Worm (Caenorhabditis elegans) whole organism, mixed stage, embryonic: ENCODE measurements around the gene K08F9.1.
"Not testable (repeated sequence)": the region's sequence is repeated elsewhere in the genome, so short reads cannot be mapped to it uniquely, and the experiment has no call there.

Source experiments
- M03D4.4 ChIP-seq: sonication (generic microtip); optimal IDR thresholded peaks from 2 replicates; lab custom pipeline; 2017; ENCODE audit warnings: mild to moderate bottlenecking, missing genetic modification characterization, missing compliant biosample characterization
- bed-3 ChIP-seq: fragments of 200-800 bp; sonication (Bioruptor generic); optimal IDR thresholded peaks from 3 replicates; lab custom pipeline; 2018; ENCODE audit warnings: mild to moderate bottlenecking, missing genetic modification characterization, moderate library complexity, missing compliant biosample characterization
- blmp-1 ChIP-seq: fragments of 150-350 bp; optimal IDR thresholded peaks from 2 replicates; lab custom pipeline; 2014; ENCODE audit warnings: missing biosample characterization, missing genetic modification characterization
- ceh-39 ChIP-seq: fragments of 150-350 bp; optimal IDR thresholded peaks from 2 replicates; lab custom pipeline; 2014; ENCODE audit warnings: missing biosample characterization, missing genetic modification characterization
- ceh-43 ChIP-seq: fragments of 200-800 bp; sonication (Bioruptor generic); optimal IDR thresholded peaks from 2 replicates; lab custom pipeline; 2018; ENCODE audit warnings: mild to moderate bottlenecking, missing genetic modification characterization, moderate library complexity, missing compliant biosample characterization
- ces-1 ChIP-seq: fragments of 150-350 bp; optimal IDR thresholded peaks from 2 replicates; lab custom pipeline; 2014; ENCODE audit warnings: missing biosample characterization, missing genetic modification reagents, missing genetic modification characterization
- cnd-1 ChIP-seq: fragments of 200-800 bp; sonication (Bioruptor generic); optimal IDR thresholded peaks from 2 replicates; lab custom pipeline; 2018; ENCODE audit warnings: mild to moderate bottlenecking, missing genetic modification characterization, missing compliant biosample characterization
- drap-1 ChIP-seq: fragments of 200-800 bp; sonication (Bioruptor generic); optimal IDR thresholded peaks from 3 replicates; lab custom pipeline; 2018; ENCODE audit warnings: mild to moderate bottlenecking, missing genetic modification characterization, missing compliant biosample characterization
- elt-1 ChIP-seq: sonication (generic microtip); optimal IDR thresholded peaks from 2 replicates; lab custom pipeline; 2017; ENCODE audit warnings: missing genetic modification characterization, mild to moderate bottlenecking, missing compliant biosample characterization, antibody characterized with exemption, moderate library complexity, borderline replicate concordance; ENCODE audit not compliant: insufficient read depth
- elt-3 ChIP-seq: fragments of 150-350 bp; optimal IDR thresholded peaks from 2 replicates; lab custom pipeline; 2014; ENCODE audit warnings: missing biosample characterization, missing genetic modification characterization
- flh-1 ChIP-seq: fragments of 200-800 bp; sonication (Bioruptor generic); optimal IDR thresholded peaks from 2 replicates; lab custom pipeline; 2018; ENCODE audit warnings: mild to moderate bottlenecking, missing genetic modification characterization, moderate library complexity, missing compliant biosample characterization
- ham-2 ChIP-seq: fragments of 200-800 bp; sonication (Bioruptor generic); optimal IDR thresholded peaks from 2 replicates; lab custom pipeline; 2018; ENCODE audit warnings: mild to moderate bottlenecking, missing genetic modification characterization, missing compliant biosample characterization
- hlh-1 ChIP-seq: fragments of 150-350 bp; optimal IDR thresholded peaks from 2 replicates; lab custom pipeline; 2014; ENCODE audit warnings: missing biosample characterization, missing genetic modification reagents, missing genetic modification characterization
- lin-13 ChIP-seq: fragments of 150-350 bp; optimal IDR thresholded peaks from 2 replicates; lab custom pipeline; 2014; ENCODE audit warnings: missing biosample characterization, missing genetic modification characterization
- lsy-2 ChIP-seq: fragments of 150-350 bp; optimal IDR thresholded peaks from 2 replicates; lab custom pipeline; 2014; ENCODE audit warnings: missing biosample characterization, missing genetic modification characterization
- mab-5 ChIP-seq: fragments of 150-350 bp; optimal IDR thresholded peaks from 2 replicates; lab custom pipeline; 2014; ENCODE audit warnings: missing biosample characterization, missing genetic modification characterization
- mep-1 ChIP-seq: fragments of 150-350 bp; optimal IDR thresholded peaks from 2 replicates; lab custom pipeline; 2017; ENCODE audit warnings: missing biosample characterization, missing genetic modification reagents, missing genetic modification characterization, inconsistent platforms
- nhr-12 ChIP-seq: fragments of 150-350 bp; optimal IDR thresholded peaks from 2 replicates; lab custom pipeline; 2014; ENCODE audit warnings: missing biosample characterization, missing genetic modification characterization
- nhr-2 ChIP-seq: fragments of 150-350 bp; optimal IDR thresholded peaks from 2 replicates; lab custom pipeline; 2014; ENCODE audit warnings: missing biosample characterization, missing genetic modification characterization
- nhr-237 ChIP-seq: fragments of 150-350 bp; optimal IDR thresholded peaks from 2 replicates; lab custom pipeline; 2014; ENCODE audit warnings: missing biosample characterization, missing genetic modification characterization
- nhr-76 ChIP-seq: sonication (generic microtip); optimal IDR thresholded peaks from 2 replicates; lab custom pipeline; 2017; ENCODE audit warnings: missing biosample characterization, missing genetic modification characterization
- pha-4 ChIP-seq: fragments of 150-350 bp; optimal IDR thresholded peaks from 2 replicates; lab custom pipeline; 2018; ENCODE audit warnings: missing biosample characterization, missing genetic modification reagents, missing genetic modification characterization
- sem-2 ChIP-seq: fragments of 200-800 bp; sonication (Bioruptor generic); optimal IDR thresholded peaks from 2 replicates; lab custom pipeline; 2018; ENCODE audit warnings: mild to moderate bottlenecking, missing genetic modification characterization, missing compliant biosample characterization
- sptf-1 ChIP-seq: sonication (generic microtip); optimal IDR thresholded peaks from 2 replicates; lab custom pipeline; 2017; ENCODE audit warnings: mild to moderate bottlenecking, missing genetic modification characterization, moderate library complexity, missing compliant biosample characterization
- tbx-8 ChIP-seq: fragments of 200-800 bp; sonication (Bioruptor generic); optimal IDR thresholded peaks from 2 replicates; lab custom pipeline; 2018; ENCODE audit warnings: mild to moderate bottlenecking, missing genetic modification characterization, moderate library complexity, missing compliant biosample characterization
- unc-120 ChIP-seq: sonication (generic microtip); optimal IDR thresholded peaks from 2 replicates; lab custom pipeline; 2017; ENCODE audit warnings: missing genetic modification characterization, missing compliant biosample characterization; ENCODE audit not compliant: poor library complexity, severe bottlenecking
- unc-62 ChIP-seq: fragments of 150-350 bp; optimal IDR thresholded peaks from 2 replicates; lab custom pipeline; 2014; ENCODE audit warnings: missing biosample characterization, missing genetic modification reagents, missing genetic modification characterization
- zip-8 ChIP-seq: fragments of 150-350 bp; optimal IDR thresholded peaks from 2 replicates; lab custom pipeline; 2014; ENCODE audit warnings: missing biosample characterization, missing genetic modification characterization
- ztf-11 ChIP-seq: fragments of 150-350 bp; optimal IDR thresholded peaks from 2 replicates; lab custom pipeline; 2014; ENCODE audit warnings: missing biosample characterization, missing genetic modification characterization

The K08F9.1 gene

ce11 chrV:15111660-15112059, 31.5 kb downstream of the K08F9.1 start, which contains the start of gene T01G5.7:
Gene T01G5.7, plus strand, starts transcription at chrV:15111960.
- TF ChIP-seq sem-2 (no peak), pha-4 (tag; lab: Kevin White, UChicago) (no peak), zip-8 (no peak), ztf-11 (tag; lab: Kevin White, UChicago) (no peak), hlh-1 (tag; lab: Kevin White, UChicago) (no peak), cnd-1 (tag; lab: Kevin White, UChicago) (no peak), M03D4.4 (no peak), unc-120 (tag; lab: Kevin White, UChicago) (no peak), nhr-12 (no peak), unc-62 (no peak), nhr-237 (no peak), flh-1 (GFP tag; lab: Kevin White, UChicago) (no peak), sptf-1 (tag; lab: Kevin White, UChicago) (no peak)

- TF ChIP-seq tbx-8 (GFP tag; lab: Kevin White, UChicago): no peak
- no peak for TF ChIP-seq mep-1 (tag; lab: Kevin White, UChicago)
- no peak for TF ChIP-seq ceh-43 (GFP tag; lab: Kevin White, UChicago)
- no peak for TF ChIP-seq bed-3
Measured at ce11 chrV:15109260-15109659, 33.9 kb downstream of the K08F9.1 start, which contains the start of gene Y75B12A.2. Gene Y75B12A.2, plus strand, starts transcription at chrV:15109560.

ce11 chrV:15105893-15106598, 37.1 kb downstream of the K08F9.1 start, which contains the start of gene C01G10.14:
Gene C01G10.14, minus strand, starts transcription at chrV:15105943.
- TF ChIP-seq hlh-1 (tag; lab: Kevin White, UChicago); elt-1 (tag; lab: Kevin White, UChicago); ham-2 (GFP tag; lab: Kevin White, UChicago): not testable (repeated sequence)
- TF ChIP-seq, all 35 proteins: peak for 0; not testable (repeated sequence) for 35

- no peak for TF ChIP-seq elt-3 (tag; lab: Kevin White, UChicago)
- peak; percentile 7 for TF ChIP-seq elt-1 (tag; lab: Kevin White, UChicago)
- TF ChIP-seq hlh-1 (tag; lab: Kevin White, UChicago): no peak
- TF ChIP-seq lin-13 (tag; lab: Kevin White, UChicago): no peak
Measured at ce11 chrV:15099447-15099846, 43.7 kb downstream of the K08F9.1 start, which contains the start of gene C01G10.1. Gene C01G10.1, plus strand, starts transcription at chrV:15099747.

- no peak for TF ChIP-seq lsy-2 (tag; lab: Kevin White, UChicago)
- no peak for TF ChIP-seq nhr-76 (tag; lab: Kevin White, UChicago)
- no peak for TF ChIP-seq ceh-39 (tag; lab: Kevin White, UChicago)
- no peak for TF ChIP-seq pha-4 (tag; lab: Kevin White, UChicago)
- TF ChIP-seq flh-1 (GFP tag; lab: Kevin White, UChicago): no peak
- TF ChIP-seq nhr-237: no peak
- no peak for TF ChIP-seq bed-3
- no peak for TF ChIP-seq ceh-43 (GFP tag; lab: Kevin White, UChicago)
- TF ChIP-seq M03D4.4: no peak
- no peak for TF ChIP-seq mab-5 (tag; lab: Kevin White, UChicago)
- no peak for TF ChIP-seq zip-8
- TF ChIP-seq ham-2 (GFP tag; lab: Kevin White, UChicago): no peak
- TF ChIP-seq nhr-12: no peak
- no peak for TF ChIP-seq ztf-11 (tag; lab: Kevin White, UChicago)
- no peak for TF ChIP-seq hlh-1 (tag; lab: Kevin White, UChicago)
- TF ChIP-seq unc-120 (tag; lab: Kevin White, UChicago): no peak
Measured at ce11 chrV:15094749-15095148, 48.4 kb downstream of the K08F9.1 start, which contains the start of gene srx-78. Gene srx-78, plus strand, starts transcription at chrV:15095049.

- no peak for TF ChIP-seq ces-1 (GFP tag; lab: Kevin White, UChicago)
- no peak for TF ChIP-seq unc-120 (tag; lab: Kevin White, UChicago)
- TF ChIP-seq tbx-8 (GFP tag; lab: Kevin White, UChicago): no peak
- no peak for TF ChIP-seq elt-1 (tag; lab: Kevin White, UChicago)
- TF ChIP-seq nhr-2: no peak
- no peak for TF ChIP-seq flh-1 (GFP tag; lab: Kevin White, UChicago)
- TF ChIP-seq elt-3 (tag; lab: Kevin White, UChicago): no peak
- TF ChIP-seq blmp-1 (tag; lab: Kevin White, UChicago): no peak
- no peak for TF ChIP-seq ceh-43 (GFP tag; lab: Kevin White, UChicago)
- no peak for TF ChIP-seq drap-1 (GFP tag; lab: Kevin White, UChicago)
- TF ChIP-seq hlh-1 (tag; lab: Kevin White, UChicago): no peak
- no peak for TF ChIP-seq sem-2
Measured at ce11 chrV:15092666-15093065, 50.5 kb downstream of the K08F9.1 start, which contains the start of gene txt-12. Gene txt-12, plus strand, starts transcription at chrV:15092966.
